Worm (Caenorhabditis elegans) whole organism, midembryonic: ENCODE results near the gene F35F10.14.

Experiments used
- T22C8.4 ChIP-seq: fragments of 200-800 bp; sonication (Bioruptor generic); IDR thresholded peaks from 2 replicates; pipeline ENCODE4 v1.3.6; 2022; ENCODE audit warnings: missing genetic modification characterization, missing compliant biosample characterization
- cog-1 ChIP-seq: sonication (generic microtip); optimal IDR thresholded peaks from 2 replicates; lab custom pipeline; 2016; ENCODE audit warnings: missing genetic modification characterization, missing compliant biosample characterization
- flt-1 ChIP-seq: fragments of 200-800 bp; sonication (Bioruptor generic); IDR thresholded peaks from 2 replicates; pipeline ENCODE4 v1.3.6; 2022; ENCODE audit warnings: missing genetic modification characterization, missing compliant biosample characterization
- klf-2 ChIP-seq: fragments of 200-800 bp; sonication (Bioruptor generic); conservative IDR thresholded peaks from 2 replicates; pipeline ENCODE4 v1.3.6; 2022; ENCODE audit warnings: missing genetic modification reagents, missing genetic modification characterization, missing compliant biosample characterization
- med-1 ChIP-seq: sonication (generic microtip); optimal IDR thresholded peaks from 2 replicates; lab custom pipeline; 2017; ENCODE audit warnings: missing genetic modification characterization, mild to moderate bottlenecking, missing compliant biosample characterization, antibody characterized with exemption, missing genetic modification reagents; ENCODE audit not compliant: insufficient read depth
- ref-1 ChIP-seq: fragments of 200-800 bp; sonication (Bioruptor generic); conservative IDR thresholded peaks from 2 replicates; pipeline ENCODE4 v1.3.6; 2022; ENCODE audit warnings: missing genetic modification reagents, missing genetic modification characterization, missing compliant biosample characterization
- tab-1 ChIP-seq: fragments of 200-800 bp; sonication (Bioruptor generic); IDR thresholded peaks from 2 replicates; pipeline ENCODE4 v1.3.6; 2022; ENCODE audit warnings: missing genetic modification characterization, missing compliant biosample characterization
- ztf-23 ChIP-seq: fragments of 200-800 bp; sonication (Bioruptor generic); IDR thresholded peaks from 2 replicates; pipeline ENCODE4 v1.3.6; 2022; ENCODE audit warnings: missing genetic modification reagents, missing genetic modification characterization, missing compliant biosample characterization
- ztf-29 ChIP-seq: fragments of 200-800 bp; sonication (Bioruptor generic); IDR thresholded peaks from 2 replicates; pipeline ENCODE4 v1.3.6; 2022; ENCODE audit warnings: missing genetic modification reagents, missing genetic modification characterization, missing compliant biosample characterization

DNA sequence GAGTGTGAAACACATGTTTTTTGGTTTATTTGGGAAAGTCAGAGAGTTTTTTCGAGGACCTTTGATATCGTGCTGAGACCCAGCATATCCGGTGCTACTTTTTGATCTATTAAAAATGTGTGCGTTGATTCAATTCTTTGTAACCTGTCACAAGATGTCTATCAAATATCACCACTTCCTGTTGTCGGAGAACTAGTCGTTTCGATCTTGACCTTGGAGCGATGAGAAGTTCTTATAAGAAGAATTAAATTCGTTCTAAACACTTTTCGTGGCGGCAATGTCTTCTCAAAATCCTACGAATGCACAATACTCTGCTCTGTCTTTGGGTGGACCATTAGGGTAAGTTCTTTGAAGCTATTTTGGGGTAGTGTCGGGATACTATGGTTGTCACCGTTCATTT, 3.8 kb downstream of the F35F10.14 start, which contains the start of gene F35F10.1:
- no peak for TF ChIP-seq T22C8.4 (GFP tag; lab: Robert Waterston, UW)
- TF ChIP-seq flt-1 (GFP tag; lab: Robert Waterston, UW) = no peak
- TF ChIP-seq tab-1 (GFP tag; lab: Robert Waterston, UW) = no peak
- no peak for TF ChIP-seq med-1 (GFP tag; lab: Kevin White, UChicago)
- TF ChIP-seq cog-1 (tag; lab: Kevin White, UChicago) = no peak
- no peak for TF ChIP-seq ref-1 (GFP tag; lab: Robert Waterston, UW)
- no peak for TF ChIP-seq klf-2
- TF ChIP-seq ztf-29 (GFP tag; lab: Robert Waterston, UW) = no peak
- TF ChIP-seq ztf-23 (GFP tag; lab: Robert Waterston, UW) = no peak
